Worm (Caenorhabditis elegans) whole organism, L1 larva: ENCODE results near the gene srt-64.

Experiments used
- dsc-1 ChIP-seq: sonication (generic microtip); optimal IDR thresholded peaks from 2 replicates; lab custom pipeline; 2016; ENCODE audit warnings: mild to moderate bottlenecking, missing genetic modification characterization, missing compliant biosample characterization
- elt-3 ChIP-seq, 6 experiments: fragments of 150-350 bp in 1 of 6; sonication (generic microtip); optimal IDR thresholded peaks; 2 replicates each; lab custom pipeline; 2017 to 2018; ENCODE audit warnings: missing biosample characterization in 6 of 6, missing genetic modification characterization in 6 of 6, inconsistent platforms in 1 of 6
- fkh-4 ChIP-seq: sonication (generic microtip); optimal IDR thresholded peaks from 2 replicates; lab custom pipeline; 2016; ENCODE audit warnings: missing compliant biosample characterization, missing genetic modification characterization, borderline replicate concordance
- lin-35 ChIP-seq, 2 experiments: fragments of 150-350 bp; optimal IDR thresholded peaks; 2 replicates each; lab custom pipeline; 2014; ENCODE audit warnings: missing biosample characterization in 2 of 2, missing genetic modification characterization in 2 of 2, missing genetic modification reagents in 2 of 2
- lin-39 ChIP-seq: fragments of 150-350 bp; optimal IDR thresholded peaks from 2 replicates; lab custom pipeline; 2014; ENCODE audit warnings: missing biosample characterization, missing genetic modification reagents, missing genetic modification characterization
- lsy-2 ChIP-seq, 2 experiments: fragments of 150-350 bp; optimal IDR thresholded peaks; 2 replicates each; lab custom pipeline; 2014; ENCODE audit warnings: missing biosample characterization in 2 of 2, missing genetic modification characterization in 2 of 2
- mdl-1 ChIP-seq, 2 experiments: fragments of 150-350 bp; optimal IDR thresholded peaks; 2 replicates each; lab custom pipeline; 2014 to 2017; ENCODE audit warnings: missing biosample characterization in 2 of 2, missing genetic modification characterization in 2 of 2, inconsistent platforms in 1 of 2
- nhr-11 ChIP-seq: fragments of 150-350 bp; optimal IDR thresholded peaks from 2 replicates; lab custom pipeline; 2014; ENCODE audit warnings: missing biosample characterization, missing genetic modification characterization
- nhr-84 ChIP-seq: sonication (generic microtip); optimal IDR thresholded peaks from 2 replicates; lab custom pipeline; 2017; ENCODE audit warnings: missing biosample characterization, missing genetic modification characterization
- tbx-2 ChIP-seq: sonication (generic microtip); optimal IDR thresholded peaks from 2 replicates; lab custom pipeline; 2016; ENCODE audit warnings: missing genetic modification characterization, missing compliant biosample characterization
- unc-98 ChIP-seq: fragments of 200-800 bp; sonication (Bioruptor generic); IDR thresholded peaks from 2 replicates; pipeline ENCODE4 v1.3.6; 2022; ENCODE audit warnings: missing genetic modification characterization, missing compliant biosample characterization
- ztf-4 ChIP-seq: fragments of 150-350 bp; optimal IDR thresholded peaks from 2 replicates; lab custom pipeline; 2014; ENCODE audit warnings: missing biosample characterization, missing genetic modification characterization

ce11 chrV:5200188-5200587 lies 30.7 kb upstream of the srt-64 start:
- TF ChIP-seq nhr-11 (tag; lab: Kevin White, UChicago) (no peak), elt-3 (tag; optimal IDR thresholded peaks at IDR 0.05; lab: Kevin White, UChicago) (no peak), unc-98 (GFP tag; lab: Robert Waterston, UW) (no peak), fkh-4 (tag; lab: Kevin White, UChicago) (no peak), lsy-2 (tag; optimal IDR thresholded peaks at IDR 0.05; lab: Kevin White, UChicago) (no peak), dsc-1 (no peak), nhr-84 (tag; lab: Kevin White, UChicago) (no peak), tbx-2 (tag; lab: Kevin White, UChicago) (no peak), mdl-1 (tag; optimal IDR thresholded peaks at IDR 0.05; lab: Kevin White, UChicago) (no peak), lin-39 (tag; lab: Kevin White, UChicago) (no peak), ztf-4 (tag; lab: Kevin White, UChicago) (no peak), lin-35 (GFP tag; optimal IDR thresholded peaks at IDR 0.05; lab: Kevin White, UChicago) (no peak)
